Worm (Caenorhabditis elegans): Measurements from ENCODE around the gene K07B1.7.

DNA sequence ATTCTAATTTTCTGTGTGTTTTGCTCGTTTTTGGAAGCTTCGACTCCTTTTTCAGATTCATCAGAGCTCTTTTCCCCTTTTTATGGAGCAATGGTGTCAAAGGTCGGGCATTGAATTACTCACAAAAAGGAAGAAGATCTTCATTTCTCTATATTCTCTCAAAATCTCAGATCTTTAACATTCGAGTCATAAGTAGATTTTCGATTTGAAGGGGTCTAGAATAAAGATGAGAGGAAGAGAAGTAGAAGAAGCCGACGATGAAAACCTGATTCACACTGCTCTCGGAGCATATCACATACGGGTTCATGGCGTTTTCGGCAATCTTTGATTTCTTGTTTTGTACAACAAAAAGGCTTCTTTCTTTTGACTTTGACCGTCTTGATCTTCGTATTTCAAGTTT is 34.4 kb downstream of the K07B1.7 start:
- TF ChIP-seq him-1 (tag; optimal IDR thresholded peaks at IDR 0.05) = no peak
- TF ChIP-seq W03F9.2 (tag; optimal IDR thresholded peaks at IDR 0.05) = no peak

All from whole organism, L4/young adult.